Worm (Caenorhabditis elegans) whole organism, young adult: Measurements from ENCODE around the gene rab-14.

Source experiments
- B0336.3 ChIP-seq: fragments of 200-800 bp; sonication (Bioruptor generic); IDR thresholded peaks from 2 replicates; pipeline ENCODE4 v1.3.6; 2022; ENCODE audit warnings: missing genetic modification characterization, missing compliant biosample characterization
- C06A6.2 ChIP-seq: fragments of 200-800 bp; sonication (Bioruptor generic); conservative IDR thresholded peaks from 2 replicates; pipeline ENCODE4 v1.3.6; 2022; ENCODE audit warnings: missing genetic modification characterization, missing compliant biosample characterization
- C17E4.6 ChIP-seq: fragments of 200-800 bp; sonication (Bioruptor generic); IDR thresholded peaks from 2 replicates; pipeline ENCODE4 v1.3.6; 2022; ENCODE audit warnings: missing genetic modification reagents, missing genetic modification characterization, missing compliant biosample characterization
- F37B4.10 ChIP-seq: fragments of 200-800 bp; sonication (Bioruptor generic); IDR thresholded peaks from 2 replicates; pipeline ENCODE4 v1.3.6; 2022; ENCODE audit warnings: missing genetic modification characterization, missing compliant biosample characterization
- F49E8.2 ChIP-seq: sonication (generic microtip); optimal IDR thresholded peaks from 3 replicates; lab custom pipeline; 2017; ENCODE audit warnings: missing genetic modification characterization, mild to moderate bottlenecking, missing compliant biosample characterization, antibody characterized with exemption, moderate library complexity; ENCODE audit not compliant: insufficient read depth
- K12H6.12 ChIP-seq: fragments of 200-800 bp; sonication (Bioruptor generic); optimal IDR thresholded peaks from 2 replicates; lab custom pipeline; 2018; ENCODE audit warnings: mild to moderate bottlenecking, missing genetic modification characterization, missing compliant biosample characterization
- T26A5.8 ChIP-seq: sonication (generic microtip); optimal IDR thresholded peaks from 2 replicates; lab custom pipeline; 2016; ENCODE audit warnings: missing genetic modification characterization, missing compliant biosample characterization
- Y56A3A.18 ChIP-seq: fragments of 200-800 bp; sonication (Bioruptor generic); IDR thresholded peaks from 2 replicates; pipeline ENCODE4 v1.3.6; 2022; ENCODE audit warnings: missing genetic modification reagents, missing genetic modification characterization, missing compliant biosample characterization
- aptf-3 ChIP-seq: fragments of 200-800 bp; sonication (Bioruptor generic); IDR thresholded peaks from 2 replicates; pipeline ENCODE4 v1.3.6; 2022; ENCODE audit warnings: missing genetic modification characterization, missing compliant biosample characterization
- atf-7 ChIP-seq: sonication (generic microtip); optimal IDR thresholded peaks from 2 replicates; lab custom pipeline; 2017; ENCODE audit warnings: mild to moderate bottlenecking, missing genetic modification characterization, missing compliant biosample characterization
- athp-1 ChIP-seq: sonication (generic microtip); optimal IDR thresholded peaks from 2 replicates; lab custom pipeline; 2017; ENCODE audit warnings: mild to moderate bottlenecking, missing genetic modification characterization, missing compliant biosample characterization
- ceh-79 ChIP-seq: sonication (generic microtip); optimal IDR thresholded peaks from 2 replicates; lab custom pipeline; 2017; ENCODE audit warnings: mild to moderate bottlenecking, missing genetic modification characterization, missing compliant biosample characterization
- dox-1 ChIP-seq: fragments of 200-800 bp; sonication (Bioruptor generic); IDR thresholded peaks from 2 replicates; pipeline ENCODE4 v1.3.6; 2022; ENCODE audit warnings: missing genetic modification reagents, missing genetic modification characterization, missing compliant biosample characterization
- dpff-1 ChIP-seq: sonication (generic microtip); optimal IDR thresholded peaks from 2 replicates; lab custom pipeline; 2017; ENCODE audit warnings: mild to moderate bottlenecking, missing genetic modification characterization, missing compliant biosample characterization
- dpl-1 ChIP-seq: fragments of 150-350 bp; optimal IDR thresholded peaks from 2 replicates; lab custom pipeline; 2014; ENCODE audit warnings: missing biosample characterization, missing genetic modification reagents, missing genetic modification characterization
- egl-44 ChIP-seq: fragments of 200-800 bp; sonication (Bioruptor generic); IDR thresholded peaks from 2 replicates; pipeline ENCODE4 v1.3.6; 2022; ENCODE audit warnings: missing genetic modification reagents, missing genetic modification characterization, missing compliant biosample characterization
- egrh-3 ChIP-seq: fragments of 200-800 bp; sonication (Bioruptor generic); IDR thresholded peaks from 2 replicates; pipeline ENCODE4 v1.3.6; 2022; ENCODE audit warnings: missing genetic modification reagents, missing genetic modification characterization, missing compliant biosample characterization
- hmg-1.2 ChIP-seq: fragments of 200-800 bp; sonication (Bioruptor generic); IDR thresholded peaks from 2 replicates; pipeline ENCODE4 v1.3.6; 2022; ENCODE audit warnings: missing genetic modification reagents, missing genetic modification characterization, missing compliant biosample characterization
- hmg-20 ChIP-seq: fragments of 200-800 bp; sonication (Bioruptor generic); IDR thresholded peaks from 2 replicates; pipeline ENCODE4 v1.3.6; 2022; ENCODE audit warnings: missing genetic modification reagents, missing genetic modification characterization, missing compliant biosample characterization
- hrde-1 ChIP-seq: sonication (generic microtip); optimal IDR thresholded peaks from 2 replicates; lab custom pipeline; 2016; ENCODE audit warnings: missing genetic modification characterization, mild to moderate bottlenecking, missing compliant biosample characterization, moderate library complexity, missing genotype, missing genetic modification reagents, borderline replicate concordance
- hsf-1 ChIP-seq: fragments of 200-800 bp; sonication (Bioruptor generic); IDR thresholded peaks from 2 replicates; pipeline ENCODE4 v1.3.6; 2022; ENCODE audit warnings: missing genetic modification reagents, missing genetic modification characterization, missing compliant biosample characterization
- lin-26 ChIP-seq: fragments of 200-800 bp; sonication (Bioruptor generic); IDR thresholded peaks from 2 replicates; pipeline ENCODE4 v1.3.6; 2022; ENCODE audit warnings: missing genetic modification reagents, missing genetic modification characterization, missing compliant biosample characterization
- lin-40 ChIP-seq: sonication (generic microtip); optimal IDR thresholded peaks from 2 replicates; lab custom pipeline; 2016; ENCODE audit warnings: missing genetic modification characterization, mild to moderate bottlenecking, missing compliant biosample characterization, missing genotype, missing genetic modification reagents
- madf-6 ChIP-seq: fragments of 200-800 bp; sonication (Bioruptor generic); IDR thresholded peaks from 2 replicates; pipeline ENCODE4 v1.3.6; 2022; ENCODE audit warnings: missing genetic modification reagents, missing genetic modification characterization, missing compliant biosample characterization
- mcd-1 ChIP-seq: fragments of 200-800 bp; sonication (Bioruptor generic); IDR thresholded peaks from 2 replicates; pipeline ENCODE4 v1.3.6; 2022; ENCODE audit warnings: missing genetic modification reagents, missing genetic modification characterization, missing compliant biosample characterization
- mes-4 ChIP-seq: sonication (generic microtip); optimal IDR thresholded peaks from 2 replicates; lab custom pipeline; 2016; ENCODE audit warnings: missing genotype, missing genetic modification characterization, missing compliant biosample characterization
- nfya-2 ChIP-seq: fragments of 200-800 bp; sonication (Bioruptor generic); IDR thresholded peaks from 2 replicates; pipeline ENCODE4 v1.3.6; 2022; ENCODE audit warnings: missing genetic modification reagents, missing genetic modification characterization, missing compliant biosample characterization
- nhr-90 ChIP-seq: sonication (generic microtip); optimal IDR thresholded peaks from 2 replicates; lab custom pipeline; 2016; ENCODE audit warnings: missing genotype, mild to moderate bottlenecking, missing genetic modification characterization, missing compliant biosample characterization
- rpc-1 ChIP-seq, 2 experiments: fragments of 150-350 bp in 1 of 2; sonication (generic microtip) in 1 of 2; optimal IDR thresholded peaks; 2 replicates each; lab custom pipeline; 2014 to 2018; ENCODE audit warnings: missing biosample characterization in 1 of 2, missing genetic modification characterization in 1 of 2, missing genetic modification reagents in 1 of 2, missing genotype in 1 of 2
- sdz-38 ChIP-seq: sonication (generic microtip); optimal IDR thresholded peaks from 2 replicates; lab custom pipeline; 2016; ENCODE audit warnings: missing genotype, missing genetic modification characterization, missing compliant biosample characterization
- sea-2 ChIP-seq: fragments of 200-800 bp; sonication (Bioruptor generic); IDR thresholded peaks from 2 replicates; pipeline ENCODE4 v1.3.6; 2022; ENCODE audit warnings: missing genetic modification characterization, missing compliant biosample characterization
- snpc-1.1 ChIP-seq: sonication (generic microtip); optimal IDR thresholded peaks from 2 replicates; lab custom pipeline; 2017; ENCODE audit warnings: missing genetic modification characterization, mild to moderate bottlenecking, missing compliant biosample characterization, antibody characterized with exemption, moderate library complexity, missing genotype, missing genetic modification reagents; ENCODE audit not compliant: insufficient read depth
- sptf-2 ChIP-seq: fragments of 200-800 bp; sonication (Bioruptor generic); optimal IDR thresholded peaks from 2 replicates; lab custom pipeline; 2018; ENCODE audit warnings: mild to moderate bottlenecking, missing genetic modification characterization, missing compliant biosample characterization
- tbp1 ChIP-seq: fragments of 200-800 bp; sonication (Bioruptor generic); optimal IDR thresholded peaks from 2 replicates; lab custom pipeline; 2018; ENCODE audit warnings: mild to moderate bottlenecking, missing genetic modification characterization, missing compliant biosample characterization
- tbx-9 ChIP-seq: sonication (generic microtip); optimal IDR thresholded peaks from 2 replicates; lab custom pipeline; 2016; ENCODE audit warnings: borderline replicate concordance, missing genetic modification characterization, inconsistent platforms, missing compliant biosample characterization
- tlf-1 ChIP-seq: fragments of 200-800 bp; sonication (Bioruptor generic); optimal IDR thresholded peaks from 2 replicates; lab custom pipeline; 2018; ENCODE audit warnings: mild to moderate bottlenecking, missing genetic modification characterization, missing compliant biosample characterization
- unc-130 ChIP-seq: sonication (generic microtip); optimal IDR thresholded peaks from 2 replicates; lab custom pipeline; 2016; ENCODE audit warnings: missing genetic modification reagents, missing genetic modification characterization, missing compliant biosample characterization
- unc-62 ChIP-seq: fragments of 150-350 bp; optimal IDR thresholded peaks from 2 replicates; lab custom pipeline; 2014; ENCODE audit warnings: missing biosample characterization, missing genetic modification reagents, missing genetic modification characterization
- xnd-1 ChIP-seq: sonication (generic microtip); optimal IDR thresholded peaks from 2 replicates; lab custom pipeline; 2016; ENCODE audit warnings: missing genotype, missing genetic modification reagents, missing genetic modification characterization, missing compliant biosample characterization
- zfh-2 ChIP-seq: fragments of 200-800 bp; sonication (Bioruptor generic); conservative IDR thresholded peaks from 2 replicates; pipeline ENCODE4 v1.3.6; 2022; ENCODE audit warnings: missing genetic modification reagents, missing genetic modification characterization, missing compliant biosample characterization
- ztf-22 ChIP-seq: fragments of 200-800 bp; sonication (Bioruptor generic); optimal IDR thresholded peaks from 2 replicates; lab custom pipeline; 2018; ENCODE audit warnings: mild to moderate bottlenecking, missing genetic modification characterization, moderate library complexity, missing compliant biosample characterization
- ztf-28 ChIP-seq: fragments of 200-800 bp; sonication (Bioruptor generic); IDR thresholded peaks from 2 replicates; pipeline ENCODE4 v1.3.6; 2022; ENCODE audit warnings: missing genetic modification reagents, missing genetic modification characterization, missing compliant biosample characterization
- ztf-3 ChIP-seq: fragments of 200-800 bp; sonication (Bioruptor generic); optimal IDR thresholded peaks from 2 replicates; lab custom pipeline; 2018; ENCODE audit warnings: mild to moderate bottlenecking, missing genetic modification characterization, missing compliant biosample characterization

The rab-14 gene

DNA sequence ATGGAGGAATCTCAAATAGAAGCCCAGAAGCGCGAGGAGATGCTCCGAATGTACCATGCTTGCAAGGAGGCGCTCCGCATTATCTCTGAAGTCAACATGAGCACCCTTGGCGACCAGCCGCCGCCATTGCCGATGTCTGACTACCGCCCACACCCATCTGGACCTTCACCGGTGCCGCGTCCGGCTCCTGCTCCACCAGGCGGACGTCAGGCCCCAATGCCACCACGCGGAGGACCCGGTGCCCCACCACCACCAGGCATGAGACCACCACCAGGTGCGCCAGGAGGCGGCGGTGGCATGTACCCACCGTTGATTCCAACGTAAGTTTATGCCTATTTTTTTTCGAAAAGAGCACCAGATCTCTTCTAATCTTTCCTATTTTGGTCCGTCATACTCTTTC lies 34.4 kb downstream of the rab-14 start:
- TF ChIP-seq zfh-2 (GFP tag; lab: Robert Waterston, UW): peak; percentile 92
- TF ChIP-seq sptf-2 (GFP tag; lab: Kevin White, UChicago): no peak
- no peak for TF ChIP-seq snpc-1.1 (tag; lab: Kevin White, UChicago)
- TF ChIP-seq nfya-2: no peak
- TF ChIP-seq dox-1: 0 out of 2 replicates have a peak, but pooled peaks have one; percentile 25
- peak; percentile 17; the same call in 1 of the 2 replicates for TF ChIP-seq lin-26 (GFP tag; lab: Robert Waterston, UW)
- TF ChIP-seq egrh-3: peak; percentile 94
- no peak for TF ChIP-seq F49E8.2 (tag; lab: Kevin White, UChicago)
- no peak for TF ChIP-seq hmg-20 (GFP tag; lab: Robert Waterston, UW)

DNA sequence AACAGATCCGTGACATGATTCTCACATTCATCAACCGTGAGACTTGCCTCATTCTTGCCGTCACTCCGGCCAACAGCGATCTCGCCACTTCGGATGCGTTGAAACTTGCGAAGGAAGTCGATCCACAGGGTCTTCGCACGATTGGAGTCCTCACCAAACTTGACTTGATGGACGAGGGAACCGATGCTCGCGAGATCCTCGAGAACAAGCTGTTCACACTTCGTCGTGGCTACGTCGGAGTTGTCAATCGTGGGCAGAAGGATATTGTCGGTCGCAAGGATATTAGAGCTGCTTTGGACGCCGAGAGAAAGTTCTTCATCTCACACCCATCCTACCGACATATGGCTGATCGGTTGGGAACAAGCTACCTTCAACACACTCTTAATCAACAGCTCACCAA lies 36.8 kb downstream of the rab-14 start:
- TF ChIP-seq madf-6 (no peak), zfh-2 (GFP tag; lab: Robert Waterston, UW) (no peak)

DNA sequence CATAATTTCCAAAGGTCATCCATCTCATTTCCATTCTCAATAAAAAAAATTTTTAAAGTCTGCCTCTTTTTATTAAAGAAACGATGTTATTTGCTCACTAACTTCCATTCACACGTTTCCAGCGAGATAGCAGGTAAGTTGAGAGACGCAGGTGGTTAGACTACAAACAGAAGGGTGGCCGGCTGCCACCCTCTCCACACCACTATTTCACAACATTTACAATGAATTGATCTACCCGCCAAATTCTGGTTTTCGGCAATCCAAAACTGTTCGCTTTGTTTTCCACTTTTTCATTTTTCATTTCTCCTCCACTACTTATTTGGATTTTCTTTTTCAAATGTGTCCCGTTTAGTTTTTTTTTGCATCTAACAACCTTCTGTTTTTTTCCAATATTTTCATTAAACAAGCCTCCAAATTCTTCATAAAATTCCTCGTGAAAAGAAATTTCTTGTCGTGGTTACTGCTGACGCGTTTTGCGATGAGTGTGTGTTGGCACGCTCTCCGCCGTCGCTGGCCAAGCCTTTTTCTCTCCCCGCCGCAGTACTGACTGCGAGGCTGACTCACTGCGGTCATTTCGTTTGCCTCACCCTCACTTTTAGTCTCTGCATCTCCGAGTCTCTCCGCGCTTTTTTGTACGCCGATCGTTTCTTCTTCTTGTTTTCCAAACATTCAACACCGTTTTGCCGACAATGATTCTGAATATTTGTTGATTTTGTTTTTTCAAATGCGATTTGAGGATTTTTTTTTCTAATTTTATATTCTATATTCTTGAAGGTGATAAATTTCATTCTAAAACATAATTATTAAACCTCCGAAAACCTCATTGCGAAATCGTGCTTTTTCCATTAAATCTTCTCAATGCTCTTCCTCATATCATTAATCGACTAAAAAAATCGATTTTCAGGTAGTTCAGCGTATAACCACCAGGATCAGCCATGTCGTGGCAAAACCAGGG lies 38.2 kb downstream of the rab-14 start, which contains the start of gene dyn-1:
TSS of gene dyn-1 (plus strand) at position 905 of the 955 bp plus-strand sequence.
- TF ChIP-seq egl-44: no peak
- TF ChIP-seq rpc-1 (optimal IDR thresholded peaks at IDR 0.05; lab: Kevin White, UChicago): no peak
- no peak for TF ChIP-seq rpc-1 (tag; optimal IDR thresholded peaks at IDR 0.05; lab: Kevin White, UChicago)
- TF ChIP-seq tlf-1: no peak
- no peak for TF ChIP-seq sptf-2 (GFP tag; lab: Kevin White, UChicago)
- TF ChIP-seq ztf-22 (GFP tag; lab: Kevin White, UChicago): no peak
- no peak; the same call in 1 of the 2 replicates for TF ChIP-seq madf-6
- no peak for TF ChIP-seq dpl-1 (GFP tag; lab: Kevin White, UChicago)
- TF ChIP-seq ztf-3 (GFP tag; lab: Kevin White, UChicago): peak; percentile 7
- TF ChIP-seq T26A5.8 (tag; lab: Kevin White, UChicago): no peak
- peak; percentile 64 for TF ChIP-seq mcd-1 (GFP tag; lab: Robert Waterston, UW)
- TF ChIP-seq aptf-3 (GFP tag; lab: Robert Waterston, UW): no peak
- TF ChIP-seq atf-7 (tag; lab: Kevin White, UChicago): peak; percentile 47
- no peak for TF ChIP-seq sea-2 (GFP tag; lab: Robert Waterston, UW)
- TF ChIP-seq zfh-2 (GFP tag; lab: Robert Waterston, UW): peak; percentile 92
- peak; percentile 57; the same call in 1 of the 2 replicates for TF ChIP-seq hmg-1.2
- TF ChIP-seq lin-40 (tag; lab: Kevin White, UChicago): peak; percentile 65
- TF ChIP-seq B0336.3: peak; percentile 49; the same call in 1 of the 2 replicates
- no peak for TF ChIP-seq sdz-38 (tag; lab: Kevin White, UChicago)
- TF ChIP-seq hsf-1 (GFP tag; lab: Robert Waterston, UW): no peak
- TF ChIP-seq athp-1 (tag; lab: Kevin White, UChicago): no peak
- no peak for TF ChIP-seq dpff-1 (tag; lab: Kevin White, UChicago)
- TF ChIP-seq F49E8.2 (tag; lab: Kevin White, UChicago): no peak
- no peak for TF ChIP-seq F37B4.10
- no peak for TF ChIP-seq Y56A3A.18 (GFP tag; lab: Robert Waterston, UW)
- TF ChIP-seq ceh-79 (tag; lab: Kevin White, UChicago): no peak
- peak; percentile 13 for TF ChIP-seq tbp1 (GFP tag; lab: Kevin White, UChicago)
- no peak for TF ChIP-seq hrde-1 (tag; lab: Kevin White, UChicago)
- no peak for TF ChIP-seq ztf-28 (GFP tag; lab: Robert Waterston, UW)
- TF ChIP-seq C06A6.2 (GFP tag; lab: Robert Waterston, UW): peak; percentile 48
- no peak for TF ChIP-seq nhr-90 (tag; lab: Kevin White, UChicago)
- peak; percentile 36 for TF ChIP-seq K12H6.12 (tag; lab: Kevin White, UChicago)
- no peak for TF ChIP-seq C17E4.6 (GFP tag; lab: Robert Waterston, UW)
- no peak for TF ChIP-seq mes-4 (tag; lab: Kevin White, UChicago)
- TF ChIP-seq tbx-9: no peak
- no peak for TF ChIP-seq unc-62 (GFP tag; lab: Kevin White, UChicago)
- TF ChIP-seq unc-130: no peak
- TF ChIP-seq xnd-1 (tag; lab: Kevin White, UChicago): no peak
